Fruit fly (Drosophila melanogaster) whole organism: ENCODE measurements around the gene Alms1b.
A peak's percentile ranks its signal among the peaks of the same experiment; 100 is the strongest.

Experiments
- CG8478 ChIP-seq: fragments of >200 bp; optimal IDR thresholded peaks from 2 replicates; lab custom pipeline; 2018; ENCODE audit warnings: inconsistent platforms
- Dll ChIP-seq: fragments of >200 bp; optimal IDR thresholded peaks from 2 replicates; lab custom pipeline; 2017
- EcR ChIP-seq, 2 experiments: fragments of >200 bp; optimal IDR thresholded peaks; 2 replicates each; lab custom pipeline; 2017; ENCODE audit warnings: missing biosample characterization in 2 of 2, missing genetic modification characterization in 2 of 2, missing genetic modification reagents in 2 of 2
- pan ChIP-seq: fragments of >200 bp; optimal IDR thresholded peaks from 2 replicates; lab custom pipeline; 2017
- psq ChIP-seq: fragments of >200 bp; optimal IDR thresholded peaks from 2 replicates; lab custom pipeline; 2017
- usp ChIP-seq: fragments of >200 bp; optimal IDR thresholded peaks from 2 replicates; lab custom pipeline; 2017; ENCODE audit warnings: missing biosample characterization, missing genetic modification characterization, mixed read lengths

The Alms1b gene

DNA sequence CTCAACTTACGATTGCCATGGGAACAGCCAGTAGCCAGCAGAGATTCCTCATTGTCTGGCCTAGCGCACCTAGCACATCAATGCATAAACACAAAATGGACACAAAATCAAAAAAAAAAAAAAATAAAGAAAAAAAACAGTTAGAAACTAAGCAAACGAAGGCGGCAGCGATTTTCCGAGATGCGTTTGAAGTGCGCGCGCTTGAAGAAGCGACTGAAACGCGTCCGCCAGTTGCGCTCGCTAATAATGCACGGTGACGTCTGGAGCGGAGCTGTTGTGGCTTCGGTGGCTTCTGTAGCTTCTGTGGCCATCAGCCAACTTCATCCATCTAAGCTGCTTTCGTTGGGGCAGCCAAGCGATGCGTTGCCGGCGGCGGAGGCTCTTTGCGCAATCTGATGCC, 23.7 kb upstream of the Alms1b start, which contains the start of gene CG15473:
Gene CG15473 (minus strand): TSS at position 101 of the 400 bp plus-strand sequence.
- TF ChIP-seq pan (lab: Kevin White, UChicago): no peak
- TF ChIP-seq EcR (GFP tag; optimal IDR thresholded peaks at IDR 0.05; lab: Kevin White, UChicago): no peak
- no peak for TF ChIP-seq Dll (lab: Kevin White, UChicago)
- TF ChIP-seq psq (lab: Kevin White, UChicago): no peak
- no peak for TF ChIP-seq CG8478 (lab: Kevin White, UChicago)
- no peak for TF ChIP-seq usp (GFP tag; lab: Kevin White, UChicago)

DNA sequence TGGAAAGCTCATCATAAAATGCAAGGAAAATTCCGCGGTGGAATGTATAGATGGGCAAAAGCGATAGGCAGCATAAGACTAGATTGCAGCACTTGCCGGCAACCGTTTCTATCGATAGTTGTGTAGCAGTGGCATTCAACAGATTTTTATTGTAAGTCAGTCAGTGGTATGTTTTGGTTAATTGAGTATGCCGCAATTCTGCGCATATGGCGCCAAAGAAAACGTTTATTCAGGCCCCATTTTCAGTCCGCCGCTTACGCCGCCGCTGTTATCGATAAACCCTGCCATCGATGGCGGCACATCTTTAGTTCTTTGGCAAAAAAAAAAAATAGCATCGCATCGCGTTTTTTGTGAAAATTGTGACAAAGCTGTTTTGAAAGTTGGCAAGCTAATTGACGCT, 19.0 kb upstream of the Alms1b start, which contains the start of the genes Cbp80 and Torsin:
Gene Cbp80 (plus strand): TSS at position 265 of the 400 bp plus-strand sequence.
Gene Torsin (minus strand): TSS at position 282 of the 400 bp plus-strand sequence.
- TF ChIP-seq CG8478 (lab: Kevin White, UChicago) (no peak), EcR (GFP tag; optimal IDR thresholded peaks at IDR 0.05; lab: Kevin White, UChicago) (no peak), pan (lab: Kevin White, UChicago) (no peak), psq (lab: Kevin White, UChicago) (no peak), usp (GFP tag; lab: Kevin White, UChicago) (no peak), Dll (lab: Kevin White, UChicago) (no peak)

DNA sequence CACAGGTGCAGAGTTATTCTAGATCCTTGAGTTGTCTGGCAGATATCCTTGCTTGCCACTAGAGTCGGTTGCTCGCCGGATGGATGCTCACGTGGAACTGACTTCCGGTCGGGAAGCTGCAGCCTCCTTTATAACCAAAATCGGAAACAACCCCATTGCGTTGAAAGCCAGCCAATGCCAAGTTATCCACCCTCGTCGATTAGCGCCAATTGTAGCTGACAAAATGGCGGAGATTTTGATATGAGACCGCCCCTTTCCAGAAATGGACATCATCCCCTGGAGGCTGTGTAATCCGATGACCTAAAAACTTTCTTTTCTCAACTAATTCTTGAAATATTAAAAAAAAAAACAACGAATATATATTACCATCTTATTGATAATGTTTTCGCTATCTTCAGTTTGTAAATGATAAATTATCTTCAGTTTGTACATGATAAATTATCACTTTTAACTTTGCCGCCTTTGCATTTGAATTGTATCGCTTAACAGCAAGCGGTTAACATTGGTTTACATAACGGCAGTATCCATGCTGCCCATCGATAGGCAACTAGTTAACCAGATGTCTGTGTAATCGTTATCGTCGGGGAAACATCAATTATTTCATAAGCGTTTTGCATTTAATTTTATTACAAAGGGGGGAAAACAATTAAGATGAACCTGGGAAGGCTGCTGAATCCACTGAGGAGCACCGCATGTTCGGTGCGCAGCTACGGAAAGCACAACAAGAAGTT, 16.7 kb upstream of the Alms1b start, which contains the start of the genes HLH4C and mRpL30:
Gene HLH4C (minus strand): TSS at position 99 of the 731 bp plus-strand sequence.
Gene mRpL30 (plus strand): TSS at position 556 of the 731 bp plus-strand sequence.
- no peak for TF ChIP-seq usp (GFP tag; lab: Kevin White, UChicago)
- TF ChIP-seq pan (lab: Kevin White, UChicago): no peak
- no peak for TF ChIP-seq Dll (lab: Kevin White, UChicago)
- TF ChIP-seq psq (lab: Kevin White, UChicago): no peak
- no peak for TF ChIP-seq CG8478 (lab: Kevin White, UChicago)
- TF ChIP-seq EcR (GFP tag; optimal IDR thresholded peaks at IDR 0.05; lab: Kevin White, UChicago): no peak

DNA sequence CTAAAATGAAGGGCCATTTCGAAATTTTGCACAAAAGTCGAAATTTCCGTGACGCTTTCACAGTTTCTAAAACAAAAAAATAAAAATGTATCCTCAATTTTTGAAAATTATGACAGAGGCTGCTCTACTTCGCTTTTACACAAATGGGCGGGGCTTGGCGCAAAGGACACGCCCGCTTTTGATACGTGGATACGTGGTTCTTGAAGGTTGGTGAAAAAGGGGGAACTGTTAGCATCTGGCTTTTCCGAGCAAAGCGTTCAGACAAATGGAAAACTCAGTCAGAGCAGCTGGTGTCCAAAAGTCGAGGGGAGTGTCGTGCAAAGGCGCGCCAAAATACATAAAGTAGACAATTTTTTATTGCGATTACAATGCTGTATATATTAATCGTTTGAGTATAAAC, 14.0 kb upstream of the Alms1b start, which contains the start of gene CG3062:
Gene CG3062 (minus strand): TSS at position 101 of the 400 bp plus-strand sequence.
- TF ChIP-seq pan (lab: Kevin White, UChicago) (no peak), psq (lab: Kevin White, UChicago) (no peak), EcR (GFP tag; optimal IDR thresholded peaks at IDR 0.05; lab: Kevin White, UChicago) (no peak), usp (GFP tag; lab: Kevin White, UChicago) (no peak), CG8478 (lab: Kevin White, UChicago) (no peak), Dll (lab: Kevin White, UChicago) (no peak)

DNA sequence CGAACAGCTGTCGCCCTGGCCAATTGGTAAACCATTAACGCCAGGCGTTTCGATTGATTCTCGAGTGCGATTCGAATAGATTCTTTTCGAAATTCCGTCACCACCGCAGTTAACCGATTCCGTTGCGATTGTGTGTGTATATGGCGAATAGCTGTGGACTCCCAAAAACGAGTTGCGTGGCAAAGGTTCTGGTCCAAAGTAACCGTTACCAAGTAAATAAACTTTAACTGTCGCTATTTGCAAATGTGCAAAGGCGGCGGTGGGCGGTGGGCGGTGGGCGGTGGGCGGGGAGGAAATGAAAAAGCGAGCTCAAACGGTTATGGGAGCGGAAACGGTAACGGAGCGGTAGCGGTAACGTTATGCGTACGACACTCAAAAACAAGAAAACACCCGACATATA, 13.2 kb upstream of the Alms1b start, which contains the start of gene CG3081:
Gene CG3081 (minus strand): TSS at position 101 of the 400 bp plus-strand sequence.
- no peak for TF ChIP-seq usp (GFP tag; lab: Kevin White, UChicago)
- TF ChIP-seq EcR (GFP tag; optimal IDR thresholded peaks at IDR 0.05; lab: Kevin White, UChicago): no peak
- no peak for TF ChIP-seq Dll (lab: Kevin White, UChicago)
- no peak for TF ChIP-seq psq (lab: Kevin White, UChicago)
- no peak for TF ChIP-seq pan (lab: Kevin White, UChicago)
- TF ChIP-seq CG8478 (lab: Kevin White, UChicago): no peak

DNA sequence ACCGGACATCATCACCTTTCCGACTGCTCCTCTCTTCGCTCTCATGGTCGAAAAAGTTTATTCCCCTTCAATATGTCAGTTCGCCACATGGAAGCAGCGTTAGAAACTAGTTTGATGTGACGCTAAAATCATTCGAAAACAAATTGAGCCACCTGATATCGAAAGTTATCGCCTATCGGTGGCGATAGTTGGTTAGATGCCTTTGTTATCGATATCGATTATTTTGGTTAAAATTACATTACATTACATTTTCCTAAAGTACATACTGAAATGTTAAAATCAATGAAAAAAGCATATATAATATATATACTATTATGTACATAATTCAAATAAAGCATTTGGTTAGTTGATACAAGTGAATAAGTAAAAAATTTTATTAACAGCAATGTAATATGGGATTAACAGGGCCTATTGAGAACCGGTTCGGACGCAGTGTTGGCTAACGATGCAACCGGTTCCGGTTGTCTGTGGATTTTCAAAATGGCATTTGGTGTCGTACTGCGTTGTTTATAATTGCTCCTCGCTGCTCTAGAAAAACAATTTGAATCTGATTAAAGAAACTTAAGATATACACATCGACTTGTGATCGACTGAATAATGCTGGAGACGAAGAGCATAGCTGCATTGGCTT, 5.2 kb upstream of the Alms1b start, which contains the start of the genes Alms1a and pon:
Gene Alms1a (minus strand): TSS at position 149 of the 631 bp plus-strand sequence.
Gene pon (plus strand): TSS at position 463 of the 631 bp plus-strand sequence.
- TF ChIP-seq usp (GFP tag; lab: Kevin White, UChicago) (no peak), CG8478 (lab: Kevin White, UChicago) (no peak), Dll (lab: Kevin White, UChicago) (no peak), pan (lab: Kevin White, UChicago) (no peak), psq (lab: Kevin White, UChicago) (no peak), EcR (GFP tag; optimal IDR thresholded peaks at IDR 0.05; lab: Kevin White, UChicago) (no peak)

DNA sequence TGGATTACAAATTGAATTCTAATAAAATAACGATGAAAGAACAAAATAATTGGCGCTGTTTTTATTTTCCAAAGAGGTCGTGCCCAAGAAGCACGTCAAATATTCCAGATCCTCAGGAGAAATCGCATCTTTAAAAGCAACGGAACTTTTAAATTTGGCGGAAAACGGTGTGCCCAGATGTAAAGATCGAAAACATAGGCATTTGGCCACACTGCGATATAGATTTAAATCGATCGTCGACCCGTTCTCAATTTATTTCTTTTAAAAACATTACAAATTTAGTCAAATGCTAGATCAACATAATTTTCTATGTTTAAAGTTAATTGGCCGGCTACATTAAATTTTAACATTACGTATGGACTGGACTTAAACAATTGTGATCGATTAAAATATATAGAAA, 3.6 kb downstream of the Alms1b start:
- TF ChIP-seq EcR (GFP tag; optimal IDR thresholded peaks at IDR 0.05; lab: Kevin White, UChicago) (no peak), usp (GFP tag; lab: Kevin White, UChicago) (no peak), psq (lab: Kevin White, UChicago) (no peak), Dll (lab: Kevin White, UChicago) (no peak), CG8478 (lab: Kevin White, UChicago) (no peak), pan (lab: Kevin White, UChicago) (no peak)

DNA sequence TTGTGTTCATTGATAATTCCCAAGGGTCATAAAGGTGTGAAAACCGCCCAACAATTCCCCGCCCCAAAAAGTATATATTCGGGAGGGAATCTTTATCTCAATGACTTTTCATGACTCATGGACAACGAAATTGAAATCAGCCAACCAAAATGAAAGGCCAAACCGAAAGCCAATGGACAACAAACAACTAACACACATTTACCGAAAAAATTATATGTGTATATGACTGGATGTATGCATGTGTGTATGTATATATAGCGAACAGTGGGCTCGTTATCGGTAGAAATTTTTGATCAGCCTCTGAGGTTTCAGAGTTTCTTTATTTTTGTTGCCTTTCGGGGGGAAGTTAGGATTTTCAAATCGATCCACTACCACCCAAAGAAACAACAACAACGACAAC, 11.9 kb downstream of the Alms1b start:
- TF ChIP-seq EcR (GFP tag; optimal IDR thresholded peaks at IDR 0.05; lab: Kevin White, UChicago) (no peak), Dll (lab: Kevin White, UChicago) (no peak), psq (lab: Kevin White, UChicago) (no peak), pan (lab: Kevin White, UChicago) (no peak), usp (GFP tag; lab: Kevin White, UChicago) (no peak), CG8478 (lab: Kevin White, UChicago) (no peak)

DNA sequence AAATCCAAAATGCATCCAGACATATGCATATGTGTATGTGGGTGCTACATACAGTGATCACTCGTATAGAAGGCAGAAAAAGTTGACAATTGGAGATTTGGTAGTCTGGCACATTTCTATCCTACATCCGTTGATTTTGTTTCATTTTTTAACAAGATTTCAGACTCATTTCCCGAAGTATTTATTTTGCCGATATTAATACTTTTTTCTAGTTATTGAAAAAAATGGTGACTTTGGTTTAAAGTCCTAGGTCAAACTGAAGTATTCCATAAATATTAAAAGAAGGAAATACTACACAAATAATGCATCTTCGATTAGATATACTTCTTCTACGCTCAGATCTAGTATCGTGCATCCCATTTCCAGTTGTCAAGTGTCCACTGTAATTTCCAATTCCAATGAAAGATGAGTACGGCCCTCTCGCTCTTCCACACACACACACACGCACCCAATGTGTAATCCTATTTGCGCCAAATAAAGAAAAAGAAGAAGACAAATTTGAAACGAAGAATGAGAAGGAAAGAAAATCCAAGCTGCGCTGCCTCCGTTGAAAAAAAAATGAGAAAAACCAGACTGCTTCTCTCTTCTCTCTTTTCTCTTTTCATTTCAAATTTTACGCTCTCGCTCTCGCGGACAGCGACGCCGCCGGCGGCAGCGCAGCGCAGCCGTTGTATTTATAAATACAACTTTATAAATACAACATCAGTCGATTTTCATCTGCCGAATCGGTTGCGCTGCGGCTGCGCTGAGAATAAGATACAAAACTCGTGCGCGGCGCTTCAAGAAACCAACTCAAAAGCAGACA, 13.7 kb downstream of the Alms1b start, which contains the start of gene peb:
Gene peb (plus strand): TSS at position 700 of the 805 bp plus-strand sequence.
- TF ChIP-seq psq (lab: Kevin White, UChicago): no peak
- no peak for TF ChIP-seq pan (lab: Kevin White, UChicago)
- peak; percentile 87 for TF ChIP-seq Dll (lab: Kevin White, UChicago)
- TF ChIP-seq CG8478 (lab: Kevin White, UChicago): no peak
- TF ChIP-seq usp (GFP tag; lab: Kevin White, UChicago): no peak
- TF ChIP-seq EcR (GFP tag; optimal IDR thresholded peaks at IDR 0.05; lab: Kevin White, UChicago): no peak
